Worm (Caenorhabditis elegans) whole organism, L4 larva: Measurements from ENCODE around the gene H40L08.8.

Experiments used
- D1046.2 ChIP-seq: fragments of 200-800 bp; sonication (Bioruptor generic); IDR thresholded peaks from 2 replicates; pipeline ENCODE4 v1.3.6; 2022; ENCODE audit warnings: missing genetic modification characterization, missing compliant biosample characterization
- F10B5.3 ChIP-seq: sonication (generic microtip); optimal IDR thresholded peaks from 2 replicates; lab custom pipeline; 2016; ENCODE audit warnings: mild to moderate bottlenecking, missing genetic modification characterization, missing compliant biosample characterization
- F26F4.8 ChIP-seq: fragments of 200-800 bp; sonication (Bioruptor generic); conservative IDR thresholded peaks from 2 replicates; pipeline ENCODE4 v1.3.6; 2022; ENCODE audit warnings: missing genetic modification characterization, missing compliant biosample characterization
- T20F7.1 ChIP-seq: fragments of 200-800 bp; sonication (Bioruptor generic); optimal IDR thresholded peaks from 2 replicates; lab custom pipeline; 2018; ENCODE audit warnings: mild to moderate bottlenecking, missing genetic modification characterization, missing compliant biosample characterization
- T26A8.4 ChIP-seq: fragments of 200-800 bp; sonication (Bioruptor generic); IDR thresholded peaks from 2 replicates; pipeline ENCODE4 v1.3.6; 2022; ENCODE audit warnings: missing genetic modification characterization, missing compliant biosample characterization
- aha-1 ChIP-seq: fragments of 150-350 bp; peaks from one replicate; lab custom pipeline; 2014; ENCODE audit warnings: missing biosample characterization, missing genetic modification characterization
- aly-2 ChIP-seq: sonication (generic microtip); optimal IDR thresholded peaks from 2 replicates; lab custom pipeline; 2018; ENCODE audit warnings: missing biosample characterization, missing genetic modification characterization
- arid-1 ChIP-seq: fragments of 200-800 bp; sonication (Bioruptor generic); conservative IDR thresholded peaks from 2 replicates; pipeline ENCODE4 v1.3.6; 2022; ENCODE audit warnings: missing genetic modification reagents, missing genetic modification characterization, missing compliant biosample characterization
- attf-4 ChIP-seq: sonication (generic microtip); optimal IDR thresholded peaks from 3 replicates; lab custom pipeline; 2017; ENCODE audit warnings: missing biosample characterization, missing genetic modification characterization
- ceh-20 ChIP-seq: fragments of 200-800 bp; sonication (Bioruptor generic); IDR thresholded peaks from 2 replicates; pipeline ENCODE4 v1.3.6; 2022; ENCODE audit warnings: missing genetic modification reagents, missing genetic modification characterization, missing compliant biosample characterization
- ceh-62 ChIP-seq: sonication (generic microtip); optimal IDR thresholded peaks from 2 replicates; lab custom pipeline; 2017; ENCODE audit warnings: missing biosample characterization, missing genetic modification characterization
- daf-16 ChIP-seq, 3 experiments: sonication (generic microtip); optimal IDR thresholded peaks; 2 replicates each; lab custom pipeline; 2016 to 2017; ENCODE audit warnings: missing genetic modification characterization in 3 of 3, missing genetic modification reagents in 3 of 3, mild to moderate bottlenecking in 2 of 3, missing compliant biosample characterization in 2 of 3, missing biosample characterization in 1 of 3, moderate library complexity in 1 of 3
- daf-8 ChIP-seq: fragments of 200-800 bp; sonication (Bioruptor generic); IDR thresholded peaks from 2 replicates; pipeline ENCODE4 v1.3.6; 2022; ENCODE audit warnings: missing genetic modification characterization, missing compliant biosample characterization
- dmd-6 ChIP-seq: fragments of 200-800 bp; sonication (Bioruptor generic); IDR thresholded peaks from 2 replicates; pipeline ENCODE4 v1.3.6; 2022; ENCODE audit warnings: missing genetic modification reagents, missing genetic modification characterization, missing compliant biosample characterization
- dmd-8 ChIP-seq: fragments of 200-800 bp; sonication (Bioruptor generic); IDR thresholded peaks from 2 replicates; pipeline ENCODE4 v1.3.6; 2022; ENCODE audit warnings: missing genetic modification characterization, missing compliant biosample characterization
- duxl-1 ChIP-seq: sonication (generic microtip); optimal IDR thresholded peaks from 2 replicates; lab custom pipeline; 2016; ENCODE audit warnings: mild to moderate bottlenecking, missing genetic modification characterization, moderate library complexity, missing compliant biosample characterization; ENCODE audit not compliant: poor library complexity
- dve-1 ChIP-seq: sonication (generic microtip); optimal IDR thresholded peaks from 2 replicates; lab custom pipeline; 2017; ENCODE audit warnings: antibody characterized with exemption, mild to moderate bottlenecking, missing genetic modification characterization, missing compliant biosample characterization; ENCODE audit not compliant: insufficient read depth
- fkh-10 ChIP-seq: fragments of 150-350 bp; optimal IDR thresholded peaks from 2 replicates; lab custom pipeline; 2014; ENCODE audit warnings: missing biosample characterization, missing genetic modification reagents, missing genetic modification characterization
- gei-8 ChIP-seq: fragments of 200-800 bp; sonication (Bioruptor generic); optimal IDR thresholded peaks from 2 replicates; lab custom pipeline; 2018; ENCODE audit warnings: mild to moderate bottlenecking, missing genetic modification characterization, missing compliant biosample characterization
- hif-1 ChIP-seq, 2 experiments: sonication (generic microtip); optimal IDR thresholded peaks; 2 replicates each; lab custom pipeline; 2016 to 2017; ENCODE audit warnings: missing compliant biosample characterization in 2 of 2, missing genetic modification characterization in 2 of 2, missing genetic modification reagents in 2 of 2, missing genotype in 2 of 2, mild to moderate bottlenecking in 1 of 2
- hlh-11 ChIP-seq: fragments of 200-800 bp; sonication (Bioruptor generic); optimal IDR thresholded peaks from 2 replicates; lab custom pipeline; 2018; ENCODE audit warnings: mild to moderate bottlenecking, missing genetic modification characterization, missing compliant biosample characterization
- lim-7 ChIP-seq: fragments of 200-800 bp; sonication (Bioruptor generic); IDR thresholded peaks from 2 replicates; pipeline ENCODE4 v1.3.6; 2022; ENCODE audit warnings: missing genetic modification characterization, missing compliant biosample characterization
- lin-13 ChIP-seq: fragments of 150-350 bp; optimal IDR thresholded peaks from 2 replicates; lab custom pipeline; 2014; ENCODE audit warnings: missing biosample characterization, missing genetic modification reagents, missing genetic modification characterization
- lin-29 ChIP-seq: fragments of 200-800 bp; sonication (Bioruptor generic); IDR thresholded peaks from 2 replicates; pipeline ENCODE4 v1.3.6; 2022; ENCODE audit warnings: missing genetic modification reagents, missing genetic modification characterization, missing compliant biosample characterization
- lin-38 ChIP-seq: fragments of 200-800 bp; sonication (Bioruptor generic); IDR thresholded peaks from 2 replicates; pipeline ENCODE4 v1.3.6; 2022; ENCODE audit warnings: missing genetic modification reagents, missing genetic modification characterization, missing compliant biosample characterization
- lin-39 ChIP-seq: fragments of 150-350 bp; optimal IDR thresholded peaks from 2 replicates; lab custom pipeline; 2014; ENCODE audit warnings: missing biosample characterization, missing genetic modification reagents, missing genetic modification characterization
- lsy-2 ChIP-seq, 2 experiments: fragments of 150-350 bp in 1 of 2; sonication (generic microtip) in 1 of 2; optimal IDR thresholded peaks; 2 replicates each; lab custom pipeline; 2014 to 2017; ENCODE audit warnings: missing biosample characterization in 2 of 2, missing genetic modification characterization in 2 of 2
- madf-5 ChIP-seq, 2 experiments: fragments of 200-800 bp; sonication (Bioruptor generic); IDR thresholded peaks; 2 replicates each; pipeline ENCODE4 v1.3.6; 2022; ENCODE audit warnings: missing compliant biosample characterization in 2 of 2, missing genetic modification characterization in 2 of 2
- mes-2 ChIP-seq: sonication (generic microtip); optimal IDR thresholded peaks from 2 replicates; lab custom pipeline; 2016; ENCODE audit warnings: missing genotype, mild to moderate bottlenecking, missing genetic modification characterization, missing compliant biosample characterization; ENCODE audit not compliant: poor library complexity, severe bottlenecking
- nhr-10 ChIP-seq: fragments of 150-350 bp; optimal IDR thresholded peaks from 2 replicates; lab custom pipeline; 2014; ENCODE audit warnings: missing biosample characterization, missing genetic modification characterization
- nhr-102 ChIP-seq: sonication (generic microtip); optimal IDR thresholded peaks from 2 replicates; lab custom pipeline; 2016; ENCODE audit warnings: mild to moderate bottlenecking, missing genetic modification characterization, moderate library complexity, missing compliant biosample characterization
- nhr-11 ChIP-seq: fragments of 150-350 bp; optimal IDR thresholded peaks from 2 replicates; lab custom pipeline; 2014; ENCODE audit warnings: missing biosample characterization, missing genetic modification characterization
- nhr-25 ChIP-seq: sonication (generic microtip); optimal IDR thresholded peaks from 2 replicates; lab custom pipeline; 2017; ENCODE audit warnings: missing genetic modification characterization, mild to moderate bottlenecking, missing compliant biosample characterization, antibody characterized with exemption, moderate library complexity, borderline replicate concordance; ENCODE audit not compliant: insufficient read depth
- nhr-28 ChIP-seq: fragments of 150-350 bp; optimal IDR thresholded peaks from 2 replicates; lab custom pipeline; 2014; ENCODE audit warnings: missing biosample characterization, missing genetic modification characterization
- nhr-42 ChIP-seq: fragments of 200-800 bp; sonication (Bioruptor generic); IDR thresholded peaks from 2 replicates; pipeline ENCODE4 v1.3.6; 2022; ENCODE audit warnings: missing genetic modification characterization, missing compliant biosample characterization
- nhr-6 ChIP-seq: fragments of 150-350 bp; optimal IDR thresholded peaks from 2 replicates; lab custom pipeline; 2014; ENCODE audit warnings: missing biosample characterization, missing genetic modification characterization
- nhr-76 ChIP-seq: fragments of 150-350 bp; optimal IDR thresholded peaks from 2 replicates; lab custom pipeline; 2014; ENCODE audit warnings: missing biosample characterization, missing genetic modification characterization
- nhr-77 ChIP-seq: fragments of 150-350 bp; optimal IDR thresholded peaks from 2 replicates; lab custom pipeline; 2014; ENCODE audit warnings: missing biosample characterization, missing genetic modification characterization
- php-3 ChIP-seq: fragments of 200-800 bp; sonication (Bioruptor generic); IDR thresholded peaks from 2 replicates; pipeline ENCODE4 v1.3.6; 2022; ENCODE audit warnings: missing genetic modification reagents, missing genetic modification characterization, missing compliant biosample characterization
- pqm-1 ChIP-seq: sonication (generic microtip); optimal IDR thresholded peaks from 2 replicates; lab custom pipeline; 2017; ENCODE audit warnings: missing biosample characterization, missing genetic modification characterization
- rbr-2 ChIP-seq: sonication (generic microtip); optimal IDR thresholded peaks from 2 replicates; lab custom pipeline; 2016; ENCODE audit warnings: missing genotype, missing genetic modification characterization, missing compliant biosample characterization
- sdz-12 ChIP-seq: fragments of 200-800 bp; sonication (Bioruptor generic); optimal IDR thresholded peaks from 2 replicates; lab custom pipeline; 2018; ENCODE audit warnings: mild to moderate bottlenecking, missing genetic modification characterization, missing compliant biosample characterization
- set-16 ChIP-seq: fragments of 200-800 bp; sonication (Bioruptor generic); IDR thresholded peaks from 2 replicates; pipeline ENCODE4 v1.3.6; 2022; ENCODE audit warnings: missing genetic modification reagents, missing genetic modification characterization, missing compliant biosample characterization
- snpc-1.2 ChIP-seq: fragments of 200-800 bp; sonication (Bioruptor generic); IDR thresholded peaks from 2 replicates; pipeline ENCODE4 v1.3.6; 2022; ENCODE audit warnings: missing genetic modification reagents, missing genetic modification characterization, missing compliant biosample characterization
- spr-3 ChIP-seq: fragments of 200-800 bp; sonication (Bioruptor generic); optimal IDR thresholded peaks from 2 replicates; lab custom pipeline; 2018; ENCODE audit warnings: mild to moderate bottlenecking, missing genetic modification characterization, missing compliant biosample characterization
- tra-1 ChIP-seq: fragments of 200-800 bp; sonication (Bioruptor generic); IDR thresholded peaks from 2 replicates; pipeline ENCODE4 v1.3.6; 2022; ENCODE audit warnings: missing genetic modification reagents, missing genetic modification characterization, missing compliant biosample characterization
- unc-130 ChIP-seq: sonication (generic microtip); optimal IDR thresholded peaks from 2 replicates; lab custom pipeline; 2016; ENCODE audit warnings: missing genetic modification reagents, missing genetic modification characterization, missing compliant biosample characterization
- vab-7 ChIP-seq: fragments of 200-800 bp; sonication (Bioruptor generic); IDR thresholded peaks from 2 replicates; pipeline ENCODE4 v1.3.6; 2022; ENCODE audit warnings: missing genetic modification reagents, missing genetic modification characterization, missing compliant biosample characterization
- zag-1 ChIP-seq: fragments of 150-350 bp; optimal IDR thresholded peaks from 2 replicates; lab custom pipeline; 2014; ENCODE audit warnings: missing biosample characterization, missing genetic modification characterization
- zip-11 ChIP-seq: fragments of 200-800 bp; sonication (Bioruptor generic); IDR thresholded peaks from 2 replicates; pipeline ENCODE4 v1.3.6; 2022; ENCODE audit warnings: missing genetic modification characterization, missing compliant biosample characterization
- zip-2 ChIP-seq: fragments of 150-350 bp; optimal IDR thresholded peaks from 2 replicates; lab custom pipeline; 2014; ENCODE audit warnings: missing biosample characterization, missing genetic modification characterization
- ztf-11 ChIP-seq: fragments of 150-350 bp; optimal IDR thresholded peaks from 2 replicates; lab custom pipeline; 2014; ENCODE audit warnings: missing biosample characterization, missing genetic modification characterization
- ztf-7 ChIP-seq: fragments of 150-350 bp; optimal IDR thresholded peaks from 2 replicates; lab custom pipeline; 2014; ENCODE audit warnings: missing biosample characterization, missing genetic modification characterization

Gene H40L08.8

DNA sequence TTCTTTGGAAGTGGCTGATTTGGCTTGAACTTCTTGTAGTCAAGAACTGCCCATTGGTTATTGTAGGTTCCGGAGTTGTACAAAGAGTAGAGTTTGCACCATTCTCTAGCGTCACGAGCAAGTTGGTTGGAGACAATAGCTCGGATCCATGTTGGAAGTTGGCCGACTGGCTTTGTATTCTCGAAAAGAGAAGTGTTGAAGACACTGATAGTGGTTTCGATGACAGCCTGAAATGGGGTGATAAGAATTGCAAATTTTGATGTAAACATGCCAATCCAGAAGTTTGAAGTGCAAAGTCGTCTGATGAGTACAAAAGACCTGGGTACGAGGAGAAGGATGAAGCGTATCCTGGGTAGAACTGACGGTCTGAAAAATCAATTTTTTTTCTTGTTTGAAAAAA is 18.8 kb upstream of the H40L08.8 start:
- no peak for TF ChIP-seq nhr-28 (tag; lab: Kevin White, UChicago)
- TF ChIP-seq vab-7 = no peak
- no peak for TF ChIP-seq daf-8 (GFP tag; lab: Robert Waterston, UW)
- TF ChIP-seq T26A8.4 (GFP tag; lab: Robert Waterston, UW) = no peak
- no peak for TF ChIP-seq lim-7 (GFP tag; lab: Robert Waterston, UW)
- TF ChIP-seq ceh-20 (GFP tag; lab: Robert Waterston, UW) = no peak
- TF ChIP-seq dve-1 (tag; lab: Kevin White, UChicago) = peak; percentile 20
- no peak for TF ChIP-seq nhr-102
- TF ChIP-seq snpc-1.2 (GFP tag; lab: Robert Waterston, UW) = no peak
- no peak for TF ChIP-seq sdz-12 (GFP tag; lab: Kevin White, UChicago)
- no peak for TF ChIP-seq nhr-42 (GFP tag; lab: Robert Waterston, UW)
- TF ChIP-seq F26F4.8 (GFP tag; lab: Robert Waterston, UW) = no peak
- no peak for TF ChIP-seq F10B5.3 (tag; lab: Kevin White, UChicago)
- TF ChIP-seq spr-3 (GFP tag; lab: Kevin White, UChicago) = no peak
- no peak for TF ChIP-seq attf-4
- no peak for TF ChIP-seq D1046.2 (GFP tag; lab: Robert Waterston, UW)
- no peak for TF ChIP-seq dmd-8 (GFP tag; lab: Robert Waterston, UW)
- no peak for TF ChIP-seq fkh-10 (GFP tag; lab: Kevin White, UChicago)
- TF ChIP-seq ceh-62 (tag; lab: Kevin White, UChicago) = no peak
- TF ChIP-seq zip-2 = no peak
- TF ChIP-seq unc-130 = no peak
- TF ChIP-seq nhr-25 = no peak
- TF ChIP-seq nhr-11 (tag; lab: Kevin White, UChicago) = no peak
- no peak for TF ChIP-seq php-3 (GFP tag; lab: Robert Waterston, UW)
- TF ChIP-seq duxl-1 (tag; lab: Kevin White, UChicago) = no peak
- no peak for TF ChIP-seq daf-16 (GFP tag; optimal IDR thresholded peaks at IDR 0.05; lab: Kevin White, UChicago)
- TF ChIP-seq daf-16 (tag; optimal IDR thresholded peaks at IDR 0.05; lab: Kevin White, UChicago) = peak; percentile 63
- peak; percentile 58 for TF ChIP-seq aha-1 (tag; lab: Kevin White, UChicago)
- TF ChIP-seq dmd-6 = peak; percentile 64
- TF ChIP-seq pqm-1 (tag; lab: Kevin White, UChicago) = peak; percentile 27
- no peak for TF ChIP-seq nhr-76 (tag; lab: Kevin White, UChicago)
- no peak for TF ChIP-seq tra-1 (GFP tag; lab: Robert Waterston, UW)
- TF ChIP-seq mes-2 (tag; lab: Kevin White, UChicago) = no peak
- no peak for TF ChIP-seq gei-8 (GFP tag; lab: Kevin White, UChicago)
- TF ChIP-seq ztf-11 = no peak
- TF ChIP-seq zip-11 = no peak
- no peak for TF ChIP-seq arid-1 (GFP tag; lab: Robert Waterston, UW)
- no peak for TF ChIP-seq lin-38
- no peak for TF ChIP-seq set-16 (GFP tag; lab: Robert Waterston, UW)
- no peak for TF ChIP-seq aly-2 (tag; lab: Kevin White, UChicago)
- TF ChIP-seq T20F7.1 (GFP tag; lab: Kevin White, UChicago) = no peak
- no peak for TF ChIP-seq hif-1 (tag; optimal IDR thresholded peaks at IDR 0.05; lab: Kevin White, UChicago)
- no peak for TF ChIP-seq madf-5 (GFP tag; IDR thresholded peaks at IDR 0.05; lab: Robert Waterston, UW)
- peak; percentile 20 for TF ChIP-seq hlh-11 (tag; lab: Kevin White, UChicago)
- no peak for TF ChIP-seq nhr-6 (tag; lab: Kevin White, UChicago)
- TF ChIP-seq lin-13 (GFP tag; lab: Kevin White, UChicago) = no peak
- TF ChIP-seq zag-1 (tag; lab: Kevin White, UChicago) = no peak
- no peak for TF ChIP-seq ztf-7 (tag; lab: Kevin White, UChicago)
- TF ChIP-seq rbr-2 (tag; lab: Kevin White, UChicago) = no peak
- no peak for TF ChIP-seq lin-29 (GFP tag; lab: Robert Waterston, UW)
- TF ChIP-seq lin-39 (tag; lab: Kevin White, UChicago) = no peak
- TF ChIP-seq nhr-77 = no peak
- no peak for TF ChIP-seq nhr-10
- TF ChIP-seq lsy-2 (tag; optimal IDR thresholded peaks at IDR 0.05; lab: Kevin White, UChicago) = no peak
- TF ChIP-seq, all 104 proteins: peak for 6
